Worm (Caenorhabditis elegans) whole organism, mixed stage, embryonic: Measurements from ENCODE around the gene nhr-22.

ENCODE experiments used
- cnd-1 ChIP-seq: fragments of 200-800 bp; sonication (Bioruptor generic); optimal IDR thresholded peaks from 2 replicates; lab custom pipeline; 2018; ENCODE audit warnings: mild to moderate bottlenecking, missing genetic modification characterization, missing compliant biosample characterization
- nhr-12 ChIP-seq: fragments of 150-350 bp; optimal IDR thresholded peaks from 2 replicates; lab custom pipeline; 2014; ENCODE audit warnings: missing biosample characterization, missing genetic modification characterization
- zip-8 ChIP-seq: fragments of 150-350 bp; optimal IDR thresholded peaks from 2 replicates; lab custom pipeline; 2014; ENCODE audit warnings: missing biosample characterization, missing genetic modification characterization

DNA sequence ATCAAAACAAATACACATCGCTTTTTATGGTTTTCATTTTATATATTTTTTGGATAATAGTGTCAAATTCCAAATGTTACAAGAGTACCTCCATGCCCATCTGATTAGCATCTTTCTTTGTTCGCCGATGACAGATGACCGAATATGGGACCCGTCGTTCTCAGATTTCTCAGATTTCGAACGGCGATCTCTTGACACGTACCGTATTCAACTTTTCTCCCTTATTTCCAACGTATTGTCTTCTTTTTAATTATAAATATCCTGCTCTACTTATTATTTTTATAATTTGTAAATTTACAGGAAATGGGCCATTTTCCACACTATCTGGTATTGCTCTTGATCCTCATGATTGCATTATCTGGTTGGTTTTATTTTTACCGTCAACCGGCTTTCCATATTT lies 51.2 kb downstream of the nhr-22 start, which contains the start of gene zig-10:
- TF ChIP-seq cnd-1 (tag; lab: Kevin White, UChicago): no peak
- TF ChIP-seq zip-8: no peak
- TF ChIP-seq nhr-12: no peak
